Worm (Caenorhabditis elegans): Measurements from ENCODE around the gene ceh-76.

The ceh-76 gene

ce11 chrV:7994570-7994969 lies at the start of gene ceh-76:
ceh-76 (minus strand) TSS chrV:7994670.
- TF ChIP-seq unc-62 (GFP tag; optimal IDR thresholded peaks at IDR 0.05), result no peak

- no peak for TF ChIP-seq unc-62 (GFP tag; optimal IDR thresholded peaks at IDR 0.05)
Measured at ce11 chrV:8043664-8044063, 49.2 kb upstream of the ceh-76 start.

- no peak for TF ChIP-seq unc-62 (GFP tag; optimal IDR thresholded peaks at IDR 0.05)
Measured at ce11 chrV:8041336-8041868, 46.9 kb upstream of the ceh-76 start.

ce11 chrV:8040247-8041084 lies 46.0 kb upstream of the ceh-76 start:
- TF ChIP-seq unc-62 (GFP tag; optimal IDR thresholded peaks at IDR 0.05), result no peak

- no peak for TF ChIP-seq unc-62 (GFP tag; optimal IDR thresholded peaks at IDR 0.05)
Measured at ce11 chrV:8039606-8040005, 45.1 kb upstream of the ceh-76 start.

ce11 chrV:8039085-8039525 lies 44.6 kb upstream of the ceh-76 start:
- no peak for TF ChIP-seq unc-62 (GFP tag; optimal IDR thresholded peaks at IDR 0.05)

- TF ChIP-seq unc-62 (GFP tag; optimal IDR thresholded peaks at IDR 0.05), result no peak
Measured at ce11 chrV:8035947-8036346, 41.5 kb upstream of the ceh-76 start, which contains the start of gene ZC513.14. ZC513.14 (minus strand) TSS chrV:8036047.

ce11 chrV:8034811-8035210 lies 40.3 kb upstream of the ceh-76 start, which contains the start of gene algn-12:
algn-12 (plus strand) TSS chrV:8035111.
- TF ChIP-seq unc-62 (GFP tag; optimal IDR thresholded peaks at IDR 0.05), result no peak

ce11 chrV:8031121-8031520 lies 36.7 kb upstream of the ceh-76 start, which contains the start of gene vars-1:
vars-1 (plus strand) TSS chrV:8031411.
- TF ChIP-seq unc-62 (GFP tag; optimal IDR thresholded peaks at IDR 0.05), result no peak

- no peak for TF ChIP-seq unc-62 (GFP tag; optimal IDR thresholded peaks at IDR 0.05)
Measured at ce11 chrV:8028825-8029489, 34.5 kb upstream of the ceh-76 start, which contains the start of gene oma-2. oma-2 (plus strand) TSS chrV:8029439.

ce11 chrV:8027429-8028142 lies 33.1 kb upstream of the ceh-76 start:
- TF ChIP-seq unc-62 (GFP tag; optimal IDR thresholded peaks at IDR 0.05), result no peak

- TF ChIP-seq unc-62 (GFP tag; optimal IDR thresholded peaks at IDR 0.05), result no peak
Measured at ce11 chrV:8026343-8026742, 31.9 kb upstream of the ceh-76 start, which contains the start of gene F43H9.4. F43H9.4 (plus strand) TSS chrV:8026708.

ce11 chrV:8025259-8025658 lies 30.8 kb upstream of the ceh-76 start:
- TF ChIP-seq unc-62 (GFP tag; optimal IDR thresholded peaks at IDR 0.05), result no peak

- no peak for TF ChIP-seq unc-62 (GFP tag; optimal IDR thresholded peaks at IDR 0.05)
Measured at ce11 chrV:8024752-8025151, 30.3 kb upstream of the ceh-76 start, which contains the start of gene F43H9.3. F43H9.3 (minus strand) TSS chrV:8024940.

ce11 chrV:8022040-8022439 lies 27.6 kb upstream of the ceh-76 start, which contains the start of gene ech-3:
ech-3 (plus strand) TSS chrV:8022217.
- TF ChIP-seq unc-62 (GFP tag; optimal IDR thresholded peaks at IDR 0.05), result no peak

- no peak for TF ChIP-seq unc-62 (GFP tag; optimal IDR thresholded peaks at IDR 0.05)
Measured at ce11 chrV:8019783-8020182, 25.3 kb upstream of the ceh-76 start.
